Worm (Caenorhabditis elegans) whole organism, late embryonic: ENCODE measurements around the gene glr-5.

Experiments used
- C08G9.2 ChIP-seq: sonication (generic microtip); optimal IDR thresholded peaks from 2 replicates; lab custom pipeline; 2016; ENCODE audit warnings: mild to moderate bottlenecking, missing genetic modification characterization, moderate library complexity, missing compliant biosample characterization
- ceh-45 ChIP-seq: fragments of 200-800 bp; sonication (Bioruptor generic); IDR thresholded peaks from 2 replicates; pipeline ENCODE4 v1.3.6; 2022; ENCODE audit warnings: missing genetic modification reagents, missing genetic modification characterization, missing compliant biosample characterization
- dmd-4 ChIP-seq: sonication (generic microtip); optimal IDR thresholded peaks from 2 replicates; lab custom pipeline; 2016; ENCODE audit warnings: borderline replicate concordance, missing genetic modification characterization, missing compliant biosample characterization
- elt-2 ChIP-seq: sonication (generic microtip); optimal IDR thresholded peaks from 2 replicates; lab custom pipeline; 2016; ENCODE audit warnings: missing genetic modification reagents, missing genetic modification characterization, missing compliant biosample characterization
- gmeb-2 ChIP-seq: sonication (generic microtip); optimal IDR thresholded peaks from 2 replicates; lab custom pipeline; 2016; ENCODE audit warnings: missing genetic modification characterization, inconsistent platforms, missing compliant biosample characterization
- pha-2 ChIP-seq: sonication (generic microtip); optimal IDR thresholded peaks from 2 replicates; lab custom pipeline; 2017; ENCODE audit warnings: mild to moderate bottlenecking, missing genetic modification characterization, missing compliant biosample characterization
- pha-4 ChIP-seq: fragments of 150-350 bp; optimal IDR thresholded peaks from 2 replicates; lab custom pipeline; 2018; ENCODE audit warnings: missing biosample characterization, missing genetic modification reagents, missing genetic modification characterization
- rnt-1 ChIP-seq: sonication (generic microtip); optimal IDR thresholded peaks from 2 replicates; lab custom pipeline; 2016; ENCODE audit warnings: missing genetic modification characterization, missing compliant biosample characterization
- sox-4 ChIP-seq: sonication (generic microtip); optimal IDR thresholded peaks from 2 replicates; lab custom pipeline; 2017; ENCODE audit warnings: mild to moderate bottlenecking, missing genetic modification characterization, inconsistent platforms, missing compliant biosample characterization
- unc-86 ChIP-seq: sonication (generic microtip); optimal IDR thresholded peaks from 2 replicates; lab custom pipeline; 2016; ENCODE audit warnings: missing genetic modification characterization, missing compliant biosample characterization
- zip-5 ChIP-seq: sonication (generic microtip); optimal IDR thresholded peaks from 2 replicates; lab custom pipeline; 2016; ENCODE audit warnings: missing genetic modification characterization, missing compliant biosample characterization

DNA sequence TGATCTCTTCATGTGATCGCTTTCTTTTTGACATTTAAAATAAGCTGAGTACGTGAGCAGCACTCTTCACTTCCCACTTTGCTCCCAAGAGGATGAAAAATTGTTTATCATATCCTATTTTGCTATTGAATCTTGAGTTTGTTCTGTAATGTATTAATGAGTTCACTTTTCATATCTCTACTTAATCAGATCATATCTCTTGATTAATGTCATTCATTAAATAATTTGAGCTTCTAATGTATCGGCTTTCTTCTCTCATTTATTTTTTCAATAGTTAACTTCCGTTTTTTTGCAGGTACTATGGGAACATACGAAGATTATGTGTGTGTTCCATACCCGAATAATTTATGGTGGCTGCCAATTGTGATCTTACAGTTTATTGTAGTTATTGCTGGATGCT lies 35.2 kb upstream of the glr-5 start, which contains the start of gene ZC190.2:
- TF ChIP-seq sox-4 (no peak), zip-5 (tag; lab: Kevin White, UChicago) (no peak), pha-4 (no peak), pha-2 (tag; lab: Kevin White, UChicago) (no peak), elt-2 (no peak), gmeb-2 (tag; lab: Kevin White, UChicago) (no peak), unc-86 (tag; lab: Kevin White, UChicago) (no peak), rnt-1 (tag; lab: Kevin White, UChicago) (no peak), dmd-4 (no peak), ceh-45 (GFP tag; lab: Robert Waterston, UW) (no peak), C08G9.2 (tag; lab: Kevin White, UChicago) (no peak)
